Fruit fly (Drosophila melanogaster) whole organism, embryonic: ENCODE results near the gene CG3841.

Source experiments
- B-H1 ChIP-seq: fragments of 200-800 bp; sonication (Bioruptor generic); IDR thresholded peaks from 3 replicates; pipeline ENCODE4 v1.3.6; 2022; ENCODE audit warnings: missing biosample characterization, missing genetic modification characterization
- CG1233 ChIP-seq: fragments of 200-800 bp; sonication (Bioruptor generic); optimal IDR thresholded peaks from 4 replicates; lab custom pipeline; 2018; ENCODE audit warnings: missing biosample characterization, mild to moderate bottlenecking, missing genetic modification characterization
- CG15479 ChIP-seq: fragments of 200-800 bp; sonication (Bioruptor generic); optimal IDR thresholded peaks from 3 replicates; lab custom pipeline; 2019; ENCODE audit warnings: missing biosample characterization, mild to moderate bottlenecking, missing genetic modification characterization, moderate library complexity
- CG17829 ChIP-seq: fragments of 200-800 bp; optimal IDR thresholded peaks from 2 replicates; lab custom pipeline; 2019; ENCODE audit warnings: missing biosample characterization, mild to moderate bottlenecking, missing genetic modification characterization, moderate library complexity
- CG18011 ChIP-seq: fragments of 200-800 bp; sonication (Bioruptor generic); optimal IDR thresholded peaks from 2 replicates; lab custom pipeline; 2017; ENCODE audit warnings: missing biosample characterization, missing genetic modification characterization, mild to moderate bottlenecking, moderate library complexity, missing genotype
- CG3065 ChIP-seq: fragments of 200-800 bp; sonication (Bioruptor generic); optimal IDR thresholded peaks from 2 replicates; lab custom pipeline; 2016; ENCODE audit warnings: missing biosample characterization, missing genetic modification characterization
- CG3407 ChIP-seq: fragments of 200-800 bp; sonication (Bioruptor generic); optimal IDR thresholded peaks from 2 replicates; lab custom pipeline; 2018; ENCODE audit warnings: missing biosample characterization, mild to moderate bottlenecking, missing genetic modification characterization
- CG4404 ChIP-seq: fragments of 200-800 bp; sonication (Bioruptor generic); IDR thresholded peaks from 2 replicates; pipeline ENCODE4 v1.3.6; 2022; ENCODE audit warnings: missing biosample characterization, missing genetic modification characterization
- CG6689 ChIP-seq: fragments of 200-800 bp; sonication (Bioruptor generic); IDR thresholded peaks from 2 replicates; pipeline ENCODE4 v1.3.6; 2022; ENCODE audit warnings: missing biosample characterization, missing genetic modification characterization
- CG6791 ChIP-seq: fragments of 200-800 bp; sonication (Bioruptor generic); IDR thresholded peaks from 3 replicates; pipeline ENCODE4 v1.3.6; 2022; ENCODE audit warnings: missing biosample characterization, missing genetic modification characterization; ENCODE audit not compliant: partially characterized antibody
- CG7963 ChIP-seq: fragments of 200-800 bp; sonication (Bioruptor generic); IDR thresholded peaks from 3 replicates; pipeline ENCODE4 v1.3.6; 2022; ENCODE audit warnings: missing biosample characterization, missing genetic modification characterization; ENCODE audit not compliant: partially characterized antibody
- Deaf1 ChIP-seq: fragments of 200-800 bp; optimal IDR thresholded peaks from 3 replicates; lab custom pipeline; 2019; ENCODE audit warnings: missing biosample characterization, mild to moderate bottlenecking, missing genetic modification characterization, moderate library complexity
- Dp ChIP-seq: fragments of 200-800 bp; sonication (Bioruptor generic); optimal IDR thresholded peaks from 2 replicates; lab custom pipeline; 2018; ENCODE audit warnings: missing biosample characterization, mild to moderate bottlenecking, missing genetic modification characterization, moderate library complexity
- Jarid2 ChIP-seq: fragments of 200-800 bp; sonication (Bioruptor generic); optimal IDR thresholded peaks from 3 replicates; lab custom pipeline; 2017; ENCODE audit warnings: mild to moderate bottlenecking, missing biosample characterization, missing genetic modification reagents, missing genetic modification characterization
- Nf-YA ChIP-seq: fragments of 200-800 bp; sonication (Bioruptor generic); IDR thresholded peaks from 2 replicates; pipeline ENCODE4 v1.3.6; 2022; ENCODE audit warnings: missing biosample characterization, missing genetic modification characterization
- Nf-YB ChIP-seq: fragments of 200-800 bp; sonication (Bioruptor generic); optimal IDR thresholded peaks from 3 replicates; lab custom pipeline; 2019; ENCODE audit warnings: missing biosample characterization, mild to moderate bottlenecking, missing genetic modification characterization, moderate library complexity
- Nf-YC ChIP-seq: fragments of 200-800 bp; optimal IDR thresholded peaks from 3 replicates; lab custom pipeline; 2019; ENCODE audit warnings: missing biosample characterization, mild to moderate bottlenecking, missing genetic modification characterization, moderate library complexity
- Trl ChIP-seq, 3 experiments: fragments of >200 bp in 2 of 3; fragments of 200-800 bp in 1 of 3; sonication (Bioruptor generic) in 1 of 3; optimal IDR thresholded peaks; 2 replicates in 1 of 3; 3 replicates in 2 of 3; lab custom pipeline; 2016 to 2017; ENCODE audit warnings: missing biosample characterization in 1 of 3, missing genetic modification characterization in 1 of 3
- YL-1 ChIP-seq: fragments of 200-800 bp; sonication (Bioruptor generic); optimal IDR thresholded peaks from 3 replicates; lab custom pipeline; 2017; ENCODE audit warnings: missing biosample characterization, mild to moderate bottlenecking, missing genetic modification characterization
- cg ChIP-seq: fragments of 200-800 bp; sonication (Bioruptor generic); optimal IDR thresholded peaks from 3 replicates; lab custom pipeline; 2019; ENCODE audit warnings: missing biosample characterization, mild to moderate bottlenecking, missing genetic modification characterization, moderate library complexity
- chif ChIP-seq, 2 experiments: fragments of 200-800 bp; sonication (Bioruptor generic); optimal IDR thresholded peaks; 3 replicates each; lab custom pipeline; 2016; ENCODE audit warnings: missing biosample characterization in 2 of 2, missing genetic modification characterization in 2 of 2
- crol ChIP-seq: fragments of 200-800 bp; sonication (Bioruptor generic); IDR thresholded peaks from 2 replicates; pipeline ENCODE4 v1.3.6; 2022; ENCODE audit warnings: missing biosample characterization, missing genetic modification characterization
- ewg ChIP-seq: fragments of 200-800 bp; sonication (Bioruptor generic); optimal IDR thresholded peaks from 3 replicates; lab custom pipeline; 2017; ENCODE audit warnings: mild to moderate bottlenecking, missing biosample characterization, missing genetic modification reagents, missing genetic modification characterization
- gce ChIP-seq: fragments of 200-800 bp; sonication (Bioruptor generic); IDR thresholded peaks from 3 replicates; pipeline ENCODE4 v1.3.6; 2022; ENCODE audit warnings: missing biosample characterization, missing genetic modification characterization
- gcm ChIP-seq: fragments of 200-800 bp; sonication (Bioruptor generic); optimal IDR thresholded peaks from 2 replicates; lab custom pipeline; 2019; ENCODE audit warnings: missing biosample characterization, mild to moderate bottlenecking, missing genetic modification characterization, moderate library complexity
- insv ChIP-seq, 2 experiments: fragments of 200-800 bp; sonication (Bioruptor generic); optimal IDR thresholded peaks; 3 replicates each; lab custom pipeline; 2016 to 2018; ENCODE audit warnings: missing biosample characterization in 2 of 2, missing genetic modification characterization in 2 of 2
- jing ChIP-seq: fragments of 200-800 bp; sonication (Bioruptor generic); optimal IDR thresholded peaks from 2 replicates; lab custom pipeline; 2018; ENCODE audit warnings: missing biosample characterization, mild to moderate bottlenecking, missing genetic modification characterization
- kni ChIP-seq: fragments of 200-800 bp; sonication (Bioruptor generic); optimal IDR thresholded peaks from 3 replicates; lab custom pipeline; 2017; ENCODE audit warnings: mild to moderate bottlenecking, missing biosample characterization, missing genetic modification reagents, missing genetic modification characterization
- oc ChIP-seq: fragments of 200-800 bp; sonication (Bioruptor generic); optimal IDR thresholded peaks from 2 replicates; lab custom pipeline; 2018; ENCODE audit warnings: missing biosample characterization, mild to moderate bottlenecking, missing genetic modification characterization, moderate library complexity
- pho ChIP-seq: fragments of 200-800 bp; sonication (Bioruptor generic); optimal IDR thresholded peaks from 2 replicates; lab custom pipeline; 2016; ENCODE audit warnings: missing biosample characterization, missing genetic modification characterization
- pros ChIP-seq: fragments of 200-800 bp; sonication (Bioruptor generic); optimal IDR thresholded peaks from 3 replicates; lab custom pipeline; 2019; ENCODE audit warnings: missing biosample characterization, mild to moderate bottlenecking, missing genetic modification characterization, moderate library complexity
- sens ChIP-seq: fragments of 200-800 bp; sonication (Bioruptor generic); peaks from one replicate; lab custom pipeline; 2016; ENCODE audit warnings: missing biosample characterization, missing genetic modification characterization
- seq ChIP-seq: fragments of 200-800 bp; sonication (Bioruptor generic); IDR thresholded peaks from 2 replicates; pipeline ENCODE4 v1.3.6; 2022; ENCODE audit warnings: missing biosample characterization, missing genetic modification characterization
- unc-4 ChIP-seq: fragments of 200-800 bp; sonication (Bioruptor generic); IDR thresholded peaks from 2 replicates; pipeline ENCODE4 v1.3.6; 2022; ENCODE audit warnings: missing biosample characterization, missing genetic modification characterization; ENCODE audit not compliant: partially characterized antibody

CG3841 gene

DNA sequence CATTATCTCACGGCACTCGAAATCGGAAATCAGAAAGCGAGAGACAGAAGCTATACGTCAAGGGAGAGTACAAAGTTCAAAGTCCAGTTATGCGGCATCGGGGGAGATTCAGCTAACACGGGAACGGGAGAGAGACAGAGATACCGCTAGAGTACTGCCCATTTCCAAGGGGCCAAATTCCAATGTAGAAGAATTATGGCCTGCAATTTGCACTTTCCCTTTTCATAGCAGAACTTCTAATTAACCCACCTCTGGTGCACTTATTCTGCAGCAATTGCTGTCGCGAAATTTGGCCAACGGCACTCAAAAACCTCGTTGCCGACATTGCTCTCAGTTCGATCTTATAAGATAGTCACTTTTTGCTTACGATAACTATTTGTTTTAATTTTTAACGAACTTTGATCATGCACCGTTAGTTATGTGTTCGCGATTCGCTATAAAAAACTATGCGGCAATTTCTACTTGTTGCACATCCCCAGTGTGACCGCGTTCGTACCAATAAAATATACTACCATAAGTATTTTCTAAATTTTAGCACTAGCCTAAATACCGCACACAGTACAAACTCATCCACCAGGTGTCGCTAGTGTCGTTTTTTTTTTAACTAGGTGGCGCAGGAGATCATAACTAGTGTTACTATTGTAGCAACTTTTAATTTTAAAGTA, 12.9 kb upstream of the CG3841 start, which contains the start of gene Mtpalpha (continued):
- no peak; the same call in 1 of the 2 replicates for TF ChIP-seq CG4404 (GFP tag; lab: Robert Waterston, UW)
- TF ChIP-seq CG3407 (GFP tag; lab: Kevin White, UChicago) = no peak
- TF ChIP-seq CG7963 (GFP tag; lab: Robert Waterston, UW) = no peak
- TF ChIP-seq CG3065 (GFP tag; lab: Kevin White, UChicago) = peak; percentile 20
- no peak for TF ChIP-seq gce (GFP tag; lab: Robert Waterston, UW)

DNA sequence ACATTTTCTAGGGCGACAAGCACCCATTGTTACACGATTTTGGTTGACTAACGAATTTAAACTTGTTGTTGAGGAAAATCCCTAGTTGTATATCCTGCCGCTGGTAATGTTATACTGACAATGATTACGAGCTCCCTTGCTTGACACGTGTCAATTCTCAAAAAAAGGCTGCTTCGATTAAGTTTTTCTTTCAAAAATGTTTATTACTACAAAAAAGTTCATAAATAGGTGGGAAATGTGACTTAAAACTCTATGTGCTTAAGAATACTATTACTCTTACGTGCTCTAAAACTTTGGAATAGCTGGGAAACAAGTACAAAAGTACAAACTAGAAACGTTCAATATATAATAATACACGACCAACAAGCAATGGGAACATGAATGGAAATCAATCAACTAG, 9.7 kb upstream of the CG3841 start, which contains the start of gene CG31709:
CG31709 (minus strand) TSS at position 101 of the 400 bp plus-strand sequence.
- TF ChIP-seq B-H1 (GFP tag; lab: Robert Waterston, UW) (no peak), unc-4 (GFP tag; lab: Robert Waterston, UW) (no peak), Dp (GFP tag; lab: Kevin White, UChicago) (no peak), CG7963 (GFP tag; lab: Robert Waterston, UW) (no peak)

DNA sequence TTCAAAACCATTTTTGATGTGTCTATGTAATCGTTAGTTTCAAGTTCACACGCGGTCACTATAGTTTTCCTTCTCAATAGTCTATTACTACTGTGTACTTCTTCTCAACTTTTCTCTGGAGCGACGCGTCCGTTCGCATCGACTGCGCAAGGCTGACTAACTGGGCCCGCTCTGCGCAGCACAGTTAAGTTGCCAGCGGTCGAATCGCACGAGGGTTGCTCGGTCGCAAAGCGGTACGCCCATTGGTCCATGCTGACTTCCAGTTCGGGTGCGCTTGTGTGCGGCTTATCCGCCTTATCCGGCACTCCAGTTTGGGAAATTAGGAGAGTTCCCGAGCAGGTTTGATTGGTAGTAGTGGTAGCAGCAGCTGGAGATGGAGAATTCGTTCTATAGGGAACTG, 7.7 kb upstream of the CG3841 start, which contains the start of gene gcm:
gcm (minus strand) TSS at position 164 of the 400 bp plus-strand sequence.
- TF ChIP-seq ewg (GFP tag; lab: Kevin White, UChicago) (peak; percentile 81), Nf-YA (GFP tag; lab: Robert Waterston, UW) (peak; percentile 58; the same call in 1 of the 2 replicates), gcm (peak; percentile 83), Nf-YB (GFP tag; lab: Kevin White, UChicago) (peak; percentile 98), CG6689 (no peak), CG6791 (GFP tag; lab: Robert Waterston, UW) (0 out of 3 replicates have a peak, but pooled peaks have one; percentile 15), cg (GFP tag; lab: Kevin White, UChicago) (peak; percentile 78), CG18011 (GFP tag; lab: Kevin White, UChicago) (no peak), seq (GFP tag; lab: Robert Waterston, UW) (peak; percentile 23; the same call in 1 of the 2 replicates), Nf-YC (peak; percentile 98), oc (tag; lab: Kevin White, UChicago) (peak; percentile 54), pho (GFP tag; lab: Kevin White, UChicago) (no peak), CG15479 (peak; percentile 47), CG1233 (GFP tag; lab: Kevin White, UChicago) (no peak), YL-1 (no peak), crol (GFP tag; lab: Robert Waterston, UW) (no peak), pros (GFP tag; lab: Kevin White, UChicago) (peak; percentile 0), Jarid2 (GFP tag; lab: Kevin White, UChicago) (peak; percentile 95), CG17829 (tag; lab: Kevin White, UChicago) (peak; percentile 90), sens (GFP tag; lab: Kevin White, UChicago) (peak; percentile 48), jing (peak; percentile 62), insv (GFP tag; optimal IDR thresholded peaks at IDR 0.05; lab: Kevin White, UChicago) (peak in 1 of 2 experiments; percentile 55), Trl (optimal IDR thresholded peaks at IDR 0.05; lab: Kevin White, UChicago) (peak; percentile 5 to 25), Trl (GFP tag; optimal IDR thresholded peaks at IDR 0.05; lab: Kevin White, UChicago) (no peak), Deaf1 (tag; lab: Kevin White, UChicago) (peak; percentile 88), kni (GFP tag; lab: Kevin White, UChicago) (peak; percentile 28), chif (GFP tag; optimal IDR thresholded peaks at IDR 0.05; lab: Kevin White, UChicago) (peak in 1 of 2 experiments; percentile 9)
